Fruit fly (Drosophila melanogaster): Measurements from ENCODE around the gene CG15210.

Gene CG15210

DNA sequence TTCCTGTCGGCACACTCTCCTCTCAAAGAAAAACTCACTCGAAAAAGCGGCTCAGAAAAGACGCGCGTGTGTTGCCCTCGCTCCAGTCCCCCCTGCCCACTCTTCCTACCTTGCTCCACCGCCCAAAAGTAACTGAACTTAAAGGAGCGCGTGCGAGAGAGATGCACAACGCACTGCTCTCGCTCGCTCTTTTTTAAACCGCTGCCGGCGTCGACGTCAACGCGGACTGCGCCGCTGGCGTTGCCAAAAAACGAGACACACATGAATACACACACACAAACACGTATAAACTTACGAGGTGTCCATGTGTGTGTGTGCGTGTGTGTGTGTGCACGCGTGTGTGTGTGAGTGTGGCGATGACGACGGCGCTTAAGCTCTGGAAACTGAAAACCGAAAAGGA is 22.2 kb upstream of the CG15210 start:
- no peak for TF ChIP-seq pad (GFP tag; optimal IDR thresholded peaks at IDR 0.05)
- TF ChIP-seq tj (GFP tag; optimal IDR thresholded peaks at IDR 0.05): no peak
- no peak for TF ChIP-seq Hr96 (GFP tag; optimal IDR thresholded peaks at IDR 0.05)
- TF ChIP-seq ovo (GFP tag; optimal IDR thresholded peaks at IDR 0.05): no peak
- no peak for TF ChIP-seq CG33017 (tag; optimal IDR thresholded peaks at IDR 0.05)
- TF ChIP-seq CG14711 (tag; optimal IDR thresholded peaks at IDR 0.05): no peak
- no peak for TF ChIP-seq cnc (optimal IDR thresholded peaks at IDR 0.05)

DNA sequence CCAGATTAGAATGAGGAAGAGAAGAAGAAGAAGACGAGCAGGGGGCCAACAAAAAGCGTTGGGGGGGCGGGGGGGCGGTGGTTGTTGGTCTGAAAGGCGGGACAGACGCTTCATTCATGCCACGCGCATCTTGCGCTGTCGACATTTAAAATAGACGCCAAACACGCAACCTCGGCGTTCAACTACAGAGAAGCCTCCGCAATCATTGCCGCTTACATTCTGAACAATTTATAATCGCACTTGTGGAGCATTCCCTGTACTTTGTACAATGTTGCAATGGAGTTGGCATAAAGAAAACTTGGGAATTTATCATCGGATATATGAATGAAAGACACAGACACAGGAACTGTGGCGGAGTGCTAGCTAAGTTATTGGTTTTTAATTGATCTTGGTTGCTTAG is 18.3 kb upstream of the CG15210 start:
- TF ChIP-seq cnc (optimal IDR thresholded peaks at IDR 0.05) (no peak), CG7045 (GFP tag; optimal IDR thresholded peaks at IDR 0.05) (no peak), CG1620 (GFP tag; optimal IDR thresholded peaks at IDR 0.05) (no peak), Clk (GFP tag; optimal IDR thresholded peaks at IDR 0.05) (no peak), Crg-1 (GFP tag; optimal IDR thresholded peaks at IDR 0.05) (no peak), pad (GFP tag; optimal IDR thresholded peaks at IDR 0.05) (no peak), Hr96 (GFP tag; optimal IDR thresholded peaks at IDR 0.05) (no peak), CG14711 (tag; optimal IDR thresholded peaks at IDR 0.05) (no peak), CG7101 (tag; optimal IDR thresholded peaks at IDR 0.05) (no peak), CG11617 (GFP tag; optimal IDR thresholded peaks at IDR 0.05) (no peak), toe (GFP tag; optimal IDR thresholded peaks at IDR 0.05) (no peak), kay (GFP tag; ENCODE audit: borderline replicate concordance) (no peak), CG12768 (GFP tag; optimal IDR thresholded peaks at IDR 0.05) (no peak), CG5204 (GFP tag; optimal IDR thresholded peaks at IDR 0.05) (no peak), bab1 (GFP tag; optimal IDR thresholded peaks at IDR 0.05) (no peak), tj (GFP tag; optimal IDR thresholded peaks at IDR 0.05) (no peak)

DNA sequence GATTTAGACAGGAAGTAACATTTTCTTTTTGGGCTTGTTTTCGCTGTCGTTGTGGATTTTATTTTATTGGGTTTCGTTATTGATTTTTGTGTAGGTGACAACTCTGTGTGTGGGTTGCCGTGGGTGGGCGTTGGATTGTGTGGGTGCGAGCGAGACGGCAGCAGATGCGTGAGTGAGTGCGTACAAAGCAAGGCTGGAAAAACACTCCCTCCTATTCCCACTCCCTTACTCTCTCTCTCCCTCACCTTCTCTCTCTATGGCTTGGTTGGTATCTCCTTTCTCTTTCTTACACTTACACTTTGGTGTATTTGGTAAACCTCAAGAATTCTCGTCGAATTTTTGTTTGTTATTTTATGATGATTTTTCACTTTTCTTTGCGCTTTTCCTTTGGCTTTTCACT is 16.9 kb upstream of the CG15210 start:
- TF ChIP-seq Crg-1 (GFP tag; optimal IDR thresholded peaks at IDR 0.05) (no peak), CG11617 (GFP tag; optimal IDR thresholded peaks at IDR 0.05) (no peak), CG14711 (tag; optimal IDR thresholded peaks at IDR 0.05) (peak; percentile 27), cic (GFP tag; optimal IDR thresholded peaks at IDR 0.05) (no peak)

DNA sequence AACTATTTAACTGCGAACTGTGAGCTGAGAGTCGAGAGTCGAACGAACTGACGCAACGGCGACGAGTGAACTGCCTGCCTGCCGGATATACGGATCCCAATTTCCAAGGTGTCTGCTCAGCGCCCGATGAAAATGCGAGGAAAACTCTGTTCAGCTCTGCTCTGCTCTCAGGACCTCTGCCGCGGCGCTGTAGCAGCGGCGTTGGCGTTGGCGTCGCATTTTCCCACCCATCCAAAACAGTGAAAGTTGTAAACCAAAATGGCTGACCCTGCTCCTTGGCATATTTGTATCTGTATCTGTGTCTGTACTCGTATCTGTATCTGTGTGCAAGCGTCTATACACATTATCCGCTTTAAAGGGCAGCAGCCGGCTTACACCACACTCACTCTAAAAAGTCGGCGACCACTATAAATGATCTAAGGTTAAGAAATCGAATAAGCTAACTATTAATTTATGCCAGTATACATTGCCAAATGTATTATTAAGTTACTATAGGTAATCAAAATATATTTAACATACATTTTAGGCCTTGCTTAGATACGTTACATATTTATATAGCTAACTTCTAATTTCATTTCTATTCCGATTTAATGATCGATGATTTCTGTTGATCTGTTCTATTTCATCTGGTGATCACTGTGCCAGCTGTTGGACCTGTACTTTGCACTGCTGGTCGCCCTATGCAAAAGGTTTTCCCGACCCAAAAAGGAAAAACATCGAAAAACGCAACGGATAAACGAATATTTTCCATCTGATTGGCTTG is 16.2 kb upstream of the CG15210 start:
- TF ChIP-seq CG14711 (tag; optimal IDR thresholded peaks at IDR 0.05): no peak
- TF ChIP-seq toe (GFP tag; optimal IDR thresholded peaks at IDR 0.05): no peak
- no peak for TF ChIP-seq CG7101 (tag; optimal IDR thresholded peaks at IDR 0.05)
- no peak for TF ChIP-seq Hr96 (GFP tag; optimal IDR thresholded peaks at IDR 0.05)
- no peak for TF ChIP-seq bab1 (GFP tag; optimal IDR thresholded peaks at IDR 0.05)
- TF ChIP-seq pad (GFP tag; optimal IDR thresholded peaks at IDR 0.05): no peak
- TF ChIP-seq CG1620 (GFP tag; optimal IDR thresholded peaks at IDR 0.05): no peak
- no peak for TF ChIP-seq tj (GFP tag; optimal IDR thresholded peaks at IDR 0.05)
- no peak for TF ChIP-seq CG33017 (tag; optimal IDR thresholded peaks at IDR 0.05)
- no peak for TF ChIP-seq CG12768 (GFP tag; optimal IDR thresholded peaks at IDR 0.05)

DNA sequence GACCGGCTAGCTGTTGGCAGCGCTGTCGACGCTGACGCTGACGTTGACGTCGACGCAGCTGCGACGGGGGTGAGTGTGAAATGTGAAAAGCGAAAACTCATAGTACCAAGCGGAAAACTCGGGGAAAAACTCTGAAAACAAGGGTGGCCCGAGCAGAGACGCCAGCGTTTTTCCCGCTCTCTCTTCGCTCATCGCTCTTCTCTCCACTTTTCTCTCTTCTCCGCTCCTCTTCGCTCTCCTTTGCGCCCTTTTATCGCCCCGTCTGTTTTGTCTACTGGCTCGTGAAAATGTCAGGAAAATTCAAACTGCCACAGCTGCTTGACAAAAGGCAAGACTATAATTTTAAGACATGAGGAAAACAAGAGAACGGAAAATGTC is 15.6 kb upstream of the CG15210 start:
- no peak for TF ChIP-seq Crg-1 (GFP tag; optimal IDR thresholded peaks at IDR 0.05)
- TF ChIP-seq Clk (GFP tag; optimal IDR thresholded peaks at IDR 0.05): no peak
- TF ChIP-seq tj (GFP tag; optimal IDR thresholded peaks at IDR 0.05): no peak
- no peak for TF ChIP-seq toe (GFP tag; optimal IDR thresholded peaks at IDR 0.05)
- TF ChIP-seq cnc (optimal IDR thresholded peaks at IDR 0.05): no peak
- no peak for TF ChIP-seq ovo (GFP tag; optimal IDR thresholded peaks at IDR 0.05)
- no peak for TF ChIP-seq Hr96 (GFP tag; optimal IDR thresholded peaks at IDR 0.05)
- TF ChIP-seq CG33017 (tag; optimal IDR thresholded peaks at IDR 0.05): no peak
- TF ChIP-seq CG14711 (tag; optimal IDR thresholded peaks at IDR 0.05): no peak
- TF ChIP-seq CG1620 (GFP tag; optimal IDR thresholded peaks at IDR 0.05): no peak
- no peak for TF ChIP-seq CG7101 (tag; optimal IDR thresholded peaks at IDR 0.05)
- no peak for TF ChIP-seq CG12768 (GFP tag; optimal IDR thresholded peaks at IDR 0.05)
- no peak for TF ChIP-seq bab1 (GFP tag; optimal IDR thresholded peaks at IDR 0.05)
- no peak for TF ChIP-seq Mnt (GFP tag; optimal IDR thresholded peaks at IDR 0.05)
- no peak for TF ChIP-seq CG5204 (GFP tag; optimal IDR thresholded peaks at IDR 0.05)
- no peak for TF ChIP-seq pad (GFP tag; optimal IDR thresholded peaks at IDR 0.05)
- no peak for TF ChIP-seq cic (GFP tag; optimal IDR thresholded peaks at IDR 0.05)

DNA sequence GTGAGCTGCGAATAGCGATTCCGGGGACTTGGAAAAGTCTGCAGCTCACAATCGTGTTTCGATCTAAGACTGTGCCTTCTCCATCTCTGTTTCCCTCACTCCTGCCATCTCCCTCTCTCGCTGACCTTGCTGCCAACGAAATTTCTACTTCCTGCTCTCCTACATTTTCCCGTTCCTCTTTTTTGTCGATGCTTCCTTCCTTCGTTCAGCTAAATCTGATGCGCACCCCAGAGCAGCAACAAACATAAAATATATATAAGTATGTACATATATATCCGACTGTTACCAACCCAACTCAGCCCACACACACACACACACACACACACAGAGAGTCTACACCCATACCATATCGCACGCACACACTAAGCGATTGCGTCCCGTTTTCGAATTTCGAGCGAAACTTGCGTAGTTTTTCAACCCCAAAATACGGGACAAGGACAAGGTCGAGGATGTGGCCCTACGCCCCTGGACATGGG is 14.8 kb upstream of the CG15210 start, which contains the start of gene Imp:
Gene Imp (minus strand): TSS at position 51 of the 476 bp plus-strand sequence.
- no peak for TF ChIP-seq CG12768 (GFP tag; optimal IDR thresholded peaks at IDR 0.05)
- no peak for TF ChIP-seq pad (GFP tag; optimal IDR thresholded peaks at IDR 0.05)
- no peak for TF ChIP-seq Mnt (GFP tag; optimal IDR thresholded peaks at IDR 0.05)
- no peak for TF ChIP-seq Clk (GFP tag; optimal IDR thresholded peaks at IDR 0.05)
- no peak for TF ChIP-seq toe (GFP tag; optimal IDR thresholded peaks at IDR 0.05)
- no peak for TF ChIP-seq kay (GFP tag; ENCODE audit: borderline replicate concordance)
- TF ChIP-seq Crg-1 (GFP tag; optimal IDR thresholded peaks at IDR 0.05): no peak
- TF ChIP-seq bab1 (GFP tag; optimal IDR thresholded peaks at IDR 0.05): no peak
- TF ChIP-seq CG33017 (tag; optimal IDR thresholded peaks at IDR 0.05): no peak
- no peak for TF ChIP-seq ovo (GFP tag; optimal IDR thresholded peaks at IDR 0.05)
- no peak for TF ChIP-seq CG11617 (GFP tag; optimal IDR thresholded peaks at IDR 0.05)
- TF ChIP-seq CG14711 (tag; optimal IDR thresholded peaks at IDR 0.05): no peak
- no peak for TF ChIP-seq cic (GFP tag; optimal IDR thresholded peaks at IDR 0.05)
- no peak for TF ChIP-seq Hr96 (GFP tag; optimal IDR thresholded peaks at IDR 0.05)
- no peak for TF ChIP-seq CG7045 (GFP tag; optimal IDR thresholded peaks at IDR 0.05)
- no peak for TF ChIP-seq CG1620 (GFP tag; optimal IDR thresholded peaks at IDR 0.05)
